Worm (Caenorhabditis elegans): ENCODE data around the gene fbxa-142.

Gene fbxa-142

DNA sequence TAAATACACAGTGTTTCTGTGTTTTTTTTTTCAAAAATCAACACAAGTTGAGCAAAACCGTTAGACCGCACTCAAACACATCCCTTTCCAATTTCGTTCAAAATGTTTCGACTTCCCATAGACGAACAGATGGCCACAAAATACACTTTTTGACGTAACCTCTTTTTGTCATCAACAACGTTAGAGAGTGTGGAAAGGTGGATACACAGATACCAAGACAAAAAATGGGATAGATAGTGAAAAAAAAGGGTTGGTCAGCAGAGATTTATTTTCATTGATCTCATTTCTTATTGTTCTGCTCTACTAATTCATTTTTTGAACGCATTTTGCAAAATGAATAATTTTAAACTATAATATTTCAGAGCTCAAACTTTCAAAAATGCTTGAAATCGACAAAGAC lies 36.3 kb downstream of the fbxa-142 start:
- no peak for TF ChIP-seq madf-6 (GFP tag; IDR thresholded peaks at IDR 0.05)
- no peak for TF ChIP-seq mcd-1 (GFP tag; IDR thresholded peaks at IDR 0.05)
- TF ChIP-seq let-607 (tag; optimal IDR thresholded peaks at IDR 0.05), result no peak
- TF ChIP-seq ceh-40 (GFP tag; IDR thresholded peaks at IDR 0.05), result no peak
- TF ChIP-seq tbx-9 (tag; optimal IDR thresholded peaks at IDR 0.05; ENCODE audit: borderline replicate concordance), result no peak

- TF ChIP-seq rpc-1 (optimal IDR thresholded peaks at IDR 0.05) (no peak), rpc-1 (tag; optimal IDR thresholded peaks at IDR 0.05) (no peak), ztf-28 (GFP tag; IDR thresholded peaks at IDR 0.05) (no peak), snpc-1.3 (tag; optimal IDR thresholded peaks at IDR 0.05; ENCODE audit: insufficient read depth) (no peak), hmg-1.2 (GFP tag; IDR thresholded peaks at IDR 0.05) (no peak), snpc-4 (GFP tag; optimal IDR thresholded peaks at IDR 0.05) (no peak), snpc-4 (tag; optimal IDR thresholded peaks at IDR 0.05) (no peak), rcor-1 (GFP tag; IDR thresholded peaks at IDR 0.05) (no peak), xnd-1 (tag; optimal IDR thresholded peaks at IDR 0.05) (no peak), T26A5.8 (tag; optimal IDR thresholded peaks at IDR 0.05) (no peak), nhr-179 (tag; optimal IDR thresholded peaks at IDR 0.05) (no peak), repo-1 (tag; optimal IDR thresholded peaks at IDR 0.05) (no peak), attf-3 (GFP tag; conservative IDR thresholded peaks at IDR 0.05) (no peak), ceh-58 (GFP tag; IDR thresholded peaks at IDR 0.05) (no peak), ceh-79 (tag; optimal IDR thresholded peaks at IDR 0.05) (no peak), ets-4 (GFP tag; optimal IDR thresholded peaks at IDR 0.05) (no peak)
Observed at ce11 chrV:16094284-16094683, 36.9 kb downstream of the fbxa-142 start, which contains the start of gene F22B8.7. Gene F22B8.7 (plus strand): TSS chrV:16094584.

ce11 chrV:16090685-16091084 lies 40.5 kb downstream of the fbxa-142 start, which contains the start of gene F22B8.3:
Gene F22B8.3 (plus strand): TSS chrV:16090985.
- TF ChIP-seq F57A8.1 (GFP tag; optimal IDR thresholded peaks at IDR 0.05) (no peak), ama-1 (optimal IDR thresholded peaks at IDR 0.05) (no peak), ama-1 (GFP tag; optimal IDR thresholded peaks at IDR 0.05) (no peak), snpc-3.4 (tag; optimal IDR thresholded peaks at IDR 0.05) (no peak), Y53F4B.3 (GFP tag; IDR thresholded peaks at IDR 0.05) (no peak), hrde-1 (tag; optimal IDR thresholded peaks at IDR 0.05; ENCODE audit: borderline replicate concordance) (no peak), F52B5.7 (tag; optimal IDR thresholded peaks at IDR 0.05) (no peak), B0336.3 (GFP tag; IDR thresholded peaks at IDR 0.05) (no peak), ceh-91 (GFP tag; IDR thresholded peaks at IDR 0.05) (no peak), ets-4 (GFP tag; optimal IDR thresholded peaks at IDR 0.05) (no peak), efl-1 (GFP tag; optimal IDR thresholded peaks at IDR 0.05) (no peak), nhr-120 (GFP tag; IDR thresholded peaks at IDR 0.05) (no peak), lin-40 (tag; optimal IDR thresholded peaks at IDR 0.05) (no peak), unc-130 (GFP tag; optimal IDR thresholded peaks at IDR 0.05) (no peak), nfya-1 (tag; optimal IDR thresholded peaks at IDR 0.05; ENCODE audit: borderline replicate concordance, insufficient read depth) (no peak), athp-1 (tag; optimal IDR thresholded peaks at IDR 0.05) (no peak), B0261.1 (tag; optimal IDR thresholded peaks at IDR 0.05) (no peak), let-607 (tag; optimal IDR thresholded peaks at IDR 0.05) (no peak), ceh-100 (GFP tag; IDR thresholded peaks at IDR 0.05) (no peak), zfh-2 (GFP tag; conservative IDR thresholded peaks at IDR 0.05) (no peak)

Data from whole organism, young adult.